Fruit fly (Drosophila melanogaster): ENCODE measurements around the gene CG14770.

Gene CG14770

dm6 chrX:1399056-1400003, 30.3 kb downstream of the CG14770 start (continued):
- TF ChIP-seq Abd-B (GFP tag; optimal IDR thresholded peaks at IDR 0.05) (no peak), unpg (GFP tag; optimal IDR thresholded peaks at IDR 0.05) (no peak), h (optimal IDR thresholded peaks at IDR 0.05) (no peak), Hr3 (GFP tag; optimal IDR thresholded peaks at IDR 0.05) (peak; percentile 86), CG15073 (GFP tag; optimal IDR thresholded peaks at IDR 0.05) (no peak), CG1792 (GFP tag; optimal IDR thresholded peaks at IDR 0.05) (no peak), CG6689 (GFP tag; IDR thresholded peaks at IDR 0.05) (no peak; the same call in 1 of the 2 replicates), CTCF (GFP tag; optimal IDR thresholded peaks at IDR 0.05) (peak; percentile 60), lola (GFP tag; optimal IDR thresholded peaks at IDR 0.05) (no peak), gt (GFP tag; IDR thresholded peaks at IDR 0.05) (no peak), fu2 (GFP tag; optimal IDR thresholded peaks at IDR 0.05) (no peak), CG14965 (GFP tag; optimal IDR thresholded peaks at IDR 0.05; ENCODE audit: borderline replicate concordance) (no peak), cad (GFP tag; optimal IDR thresholded peaks at IDR 0.05) (no peak), gcm2 (GFP tag; optimal IDR thresholded peaks at IDR 0.05) (no peak), CG30020 (tag; optimal IDR thresholded peaks at IDR 0.05) (no peak), grau (tag; optimal IDR thresholded peaks at IDR 0.05) (peak; percentile 14), tup (GFP tag; optimal IDR thresholded peaks at IDR 0.05) (no peak), hkb (optimal IDR thresholded peaks at IDR 0.05) (no peak), hkb (GFP tag; IDR thresholded peaks at IDR 0.05) (0 out of 2 replicates have a peak, but pooled peaks have one; percentile 12), Dbx (GFP tag; IDR thresholded peaks at IDR 0.05) (no peak), CG6272 (GFP tag; IDR thresholded peaks at IDR 0.05) (no peak), CG3163 (GFP tag; optimal IDR thresholded peaks at IDR 0.05) (peak; percentile 37), hth (optimal IDR thresholded peaks at IDR 0.05) (no peak), CG3065 (GFP tag; optimal IDR thresholded peaks at IDR 0.05) (no peak), chn (GFP tag; optimal IDR thresholded peaks at IDR 0.05) (peak; percentile 60), CG1832 (GFP tag; optimal IDR thresholded peaks at IDR 0.05) (peak; percentile 99), Meics (GFP tag; optimal IDR thresholded peaks at IDR 0.05) (no peak), D (optimal IDR thresholded peaks at IDR 0.05) (no peak), D (GFP tag; optimal IDR thresholded peaks at IDR 0.05) (no peak), Fer2 (tag; optimal IDR thresholded peaks at IDR 0.05) (no peak), al (GFP tag; IDR thresholded peaks at IDR 0.05) (no peak), Doc3 (GFP tag; IDR thresholded peaks at IDR 0.05; ENCODE audit: partially characterized antibody) (no peak), CG42726 (GFP tag; IDR thresholded peaks at IDR 0.05; ENCODE audit: partially characterized antibody) (no peak), pzg (GFP tag; optimal IDR thresholded peaks at IDR 0.05) (peak; percentile 58), ase (GFP tag; IDR thresholded peaks at IDR 0.05) (no peak), Oli (tag; optimal IDR thresholded peaks at IDR 0.05) (no peak), onecut (GFP tag; IDR thresholded peaks at IDR 0.05) (no peak), CG1603 (tag; optimal IDR thresholded peaks at IDR 0.05) (peak; percentile 25), CG10274 (GFP tag; optimal IDR thresholded peaks at IDR 0.05) (no peak), CG18599 (GFP tag; optimal IDR thresholded peaks at IDR 0.05) (peak; percentile 58), CG13296 (GFP tag; optimal IDR thresholded peaks at IDR 0.05) (no peak), Elba2 (GFP tag; optimal IDR thresholded peaks at IDR 0.05) (peak; percentile 12), ssp (GFP tag; IDR thresholded peaks at IDR 0.05) (no peak), Hand (GFP tag; optimal IDR thresholded peaks at IDR 0.05) (peak; percentile 43), Bteb2 (GFP tag; optimal IDR thresholded peaks at IDR 0.05) (no peak), NK7.1 (GFP tag; optimal IDR thresholded peaks at IDR 0.05) (peak; percentile 4), fd64A (GFP tag; optimal IDR thresholded peaks at IDR 0.05) (peak; percentile 21), gce (GFP tag; IDR thresholded peaks at IDR 0.05) (0 out of 3 replicates have a peak, but pooled peaks have one; percentile 9), E2f1 (GFP tag; IDR thresholded peaks at IDR 0.05) (peak; percentile 20; the same call in 1 of the 2 replicates), lbe (GFP tag; optimal IDR thresholded peaks at IDR 0.05) (no peak)
